Worm (Caenorhabditis elegans): ENCODE measurements around the gene F53B2.5.

The F53B2.5 gene

ce11 chrIV:12567176-12567892, 36.4 kb upstream of the F53B2.5 start, which contains the start of the genes hsb-1 and let-99:
TSS of gene hsb-1 (minus strand) at chrIV:12567226.
TSS of gene let-99 (plus strand) at chrIV:12567842.
- TF ChIP-seq nhr-25 (tag; optimal IDR thresholded peaks at IDR 0.05), result no peak
- peak; percentile 4 for TF ChIP-seq fos-1 (tag; optimal IDR thresholded peaks at IDR 0.05)
- TF ChIP-seq alr-1 (tag; optimal IDR thresholded peaks at IDR 0.05), result no peak
- peak; percentile 49 for TF ChIP-seq F13H6.1 (tag; optimal IDR thresholded peaks at IDR 0.05)
- TF ChIP-seq C34F6.9 (tag; optimal IDR thresholded peaks at IDR 0.05), result peak; percentile 55
- no peak for TF ChIP-seq R02D3.7 (tag; optimal IDR thresholded peaks at IDR 0.05)
- no peak for TF ChIP-seq mbf-1 (tag; optimal IDR thresholded peaks at IDR 0.05)
- TF ChIP-seq unc-62 (GFP tag; optimal IDR thresholded peaks at IDR 0.05), result no peak
- TF ChIP-seq crh-2 (tag; optimal IDR thresholded peaks at IDR 0.05), result peak; percentile 24
- TF ChIP-seq aly-2 (tag; optimal IDR thresholded peaks at IDR 0.05), result no peak
- TF ChIP-seq mdl-1 (tag; optimal IDR thresholded peaks at IDR 0.05), result no peak

ce11 chrIV:12565933-12566540, 35.1 kb upstream of the F53B2.5 start, which contains the start of gene eak-7:
TSS of gene eak-7 (minus strand) at chrIV:12565983.
- TF ChIP-seq crh-2 (tag; optimal IDR thresholded peaks at IDR 0.05) (peak; percentile 4), sma-3 (GFP tag; optimal IDR thresholded peaks at IDR 0.05) (no peak), unc-55 (GFP tag; optimal IDR thresholded peaks at IDR 0.05) (peak; percentile 50), ceh-82 (tag; optimal IDR thresholded peaks at IDR 0.05) (no peak), lin-11 (tag; optimal IDR thresholded peaks at IDR 0.05) (no peak), mab-5 (tag; optimal IDR thresholded peaks at IDR 0.05) (no peak), nhr-237 (tag; optimal IDR thresholded peaks at IDR 0.05) (no peak), nhr-12 (tag; optimal IDR thresholded peaks at IDR 0.05) (no peak), ceh-16 (tag; optimal IDR thresholded peaks at IDR 0.05) (no peak), aly-2 (tag; optimal IDR thresholded peaks at IDR 0.05) (no peak), ama-1 (optimal IDR thresholded peaks at IDR 0.05) (no peak), dmd-4 (tag; optimal IDR thresholded peaks at IDR 0.05) (no peak), elt-3 (tag; optimal IDR thresholded peaks at IDR 0.05) (no peak), sem-4 (tag; optimal IDR thresholded peaks at IDR 0.05) (no peak), C34F6.9 (tag; optimal IDR thresholded peaks at IDR 0.05) (peak; percentile 55), elt-1 (tag; optimal IDR thresholded peaks at IDR 0.05) (no peak), fos-1 (tag; optimal IDR thresholded peaks at IDR 0.05) (peak; percentile 15), nhr-129 (tag; optimal IDR thresholded peaks at IDR 0.05) (no peak), nhr-77 (tag; optimal IDR thresholded peaks at IDR 0.05) (no peak), zag-1 (tag; optimal IDR thresholded peaks at IDR 0.05) (no peak), ztf-11 (tag; optimal IDR thresholded peaks at IDR 0.05) (no peak)

- TF ChIP-seq nhr-11 (tag; optimal IDR thresholded peaks at IDR 0.05), result no peak
- no peak for TF ChIP-seq ztf-1 (GFP tag; conservative IDR thresholded peaks at IDR 0.05)
Measured at ce11 chrIV:12560568-12560967, 29.6 kb upstream of the F53B2.5 start, which contains the start of gene snb-7. TSS of gene snb-7 (plus strand) at chrIV:12560868.

- TF ChIP-seq unc-55 (GFP tag; optimal IDR thresholded peaks at IDR 0.05) (peak; percentile 88), elt-1 (tag; optimal IDR thresholded peaks at IDR 0.05) (no peak), mbf-1 (tag; optimal IDR thresholded peaks at IDR 0.05) (no peak), nhr-129 (tag; optimal IDR thresholded peaks at IDR 0.05) (peak; percentile 19), peb-1 (tag; optimal IDR thresholded peaks at IDR 0.05) (no peak), lin-39 (tag; optimal IDR thresholded peaks at IDR 0.05) (no peak), sem-4 (tag; optimal IDR thresholded peaks at IDR 0.05) (no peak), F13H6.1 (tag; optimal IDR thresholded peaks at IDR 0.05) (peak; percentile 1), nhr-237 (tag; optimal IDR thresholded peaks at IDR 0.05) (no peak), sma-3 (GFP tag; optimal IDR thresholded peaks at IDR 0.05) (peak; percentile 42), alr-1 (tag; optimal IDR thresholded peaks at IDR 0.05) (no peak), ztf-1 (GFP tag; conservative IDR thresholded peaks at IDR 0.05) (no peak), lsy-2 (tag; optimal IDR thresholded peaks at IDR 0.05) (peak; percentile 73 to 85), aly-2 (tag; optimal IDR thresholded peaks at IDR 0.05) (no peak), ceh-82 (tag; optimal IDR thresholded peaks at IDR 0.05) (no peak), nhr-12 (tag; optimal IDR thresholded peaks at IDR 0.05) (no peak), nhr-21 (tag; optimal IDR thresholded peaks at IDR 0.05) (peak; percentile 32), nhr-10 (tag; optimal IDR thresholded peaks at IDR 0.05) (no peak), unc-62 (GFP tag; optimal IDR thresholded peaks at IDR 0.05) (no peak), snpc-4 (tag; optimal IDR thresholded peaks at IDR 0.05) (peak; percentile 39), ztf-4 (tag; optimal IDR thresholded peaks at IDR 0.05) (no peak), gmeb-1 (tag; optimal IDR thresholded peaks at IDR 0.05) (peak; percentile 99), ZK546.5 (tag; optimal IDR thresholded peaks at IDR 0.05) (no peak), skn-1 (tag; optimal IDR thresholded peaks at IDR 0.05) (no peak), nhr-23 (tag; optimal IDR thresholded peaks at IDR 0.05) (no peak), zag-1 (tag; optimal IDR thresholded peaks at IDR 0.05) (no peak), blmp-1 (tag; optimal IDR thresholded peaks at IDR 0.05; ENCODE audit: insufficient read depth) (no peak), mdl-1 (tag; optimal IDR thresholded peaks at IDR 0.05) (no peak), crh-2 (tag; optimal IDR thresholded peaks at IDR 0.05) (peak; percentile 56), nhr-25 (tag; optimal IDR thresholded peaks at IDR 0.05) (peak; percentile 74), mab-5 (tag; optimal IDR thresholded peaks at IDR 0.05) (peak; percentile 11), egl-27 (tag; optimal IDR thresholded peaks at IDR 0.05) (no peak), unc-39 (tag; optimal IDR thresholded peaks at IDR 0.05) (no peak)
Measured at ce11 chrIV:12558925-12559450, 28.0 kb upstream of the F53B2.5 start, which contains the start of the genes ZK795.2 and ZK795.3. TSS of gene ZK795.2 (minus strand) at chrIV:12558975. TSS of gene ZK795.3 (plus strand) at chrIV:12559365.
